Worm (Caenorhabditis elegans) whole organism, L2 larva: Measurements from ENCODE around the gene drd-1.

ENCODE experiments used
- C34F6.9 ChIP-seq: fragments of 150-350 bp; optimal IDR thresholded peaks from 2 replicates; lab custom pipeline; 2014; ENCODE audit warnings: missing biosample characterization, missing genetic modification characterization
- F13H6.1 ChIP-seq: sonication (generic microtip); optimal IDR thresholded peaks from 2 replicates; lab custom pipeline; 2016; ENCODE audit warnings: missing genetic modification characterization, missing compliant biosample characterization
- R02D3.7 ChIP-seq: fragments of 150-350 bp; optimal IDR thresholded peaks from 2 replicates; lab custom pipeline; 2014; ENCODE audit warnings: missing biosample characterization, missing genetic modification characterization
- Y55F3AM.14 ChIP-seq: fragments of 200-800 bp; sonication (Bioruptor generic); optimal IDR thresholded peaks from 2 replicates; lab custom pipeline; 2018; ENCODE audit warnings: mild to moderate bottlenecking, missing genetic modification characterization, missing compliant biosample characterization
- ZK546.5 ChIP-seq: sonication (generic microtip); optimal IDR thresholded peaks from 2 replicates; lab custom pipeline; 2017; ENCODE audit warnings: missing biosample characterization, missing genetic modification characterization
- alr-1 ChIP-seq: fragments of 150-350 bp; optimal IDR thresholded peaks from 2 replicates; lab custom pipeline; 2014; ENCODE audit warnings: missing biosample characterization, missing genetic modification characterization
- aly-2 ChIP-seq: fragments of 150-350 bp; optimal IDR thresholded peaks from 2 replicates; lab custom pipeline; 2014; ENCODE audit warnings: missing biosample characterization, missing genetic modification characterization
- ama-1 ChIP-seq: fragments of 150-350 bp; optimal IDR thresholded peaks from 2 replicates; lab custom pipeline; 2018; ENCODE audit warnings: inconsistent platforms
- ceh-16 ChIP-seq: fragments of 150-350 bp; optimal IDR thresholded peaks from 2 replicates; lab custom pipeline; 2014; ENCODE audit warnings: missing biosample characterization, missing genetic modification characterization
- ceh-82 ChIP-seq: fragments of 150-350 bp; optimal IDR thresholded peaks from 2 replicates; lab custom pipeline; 2014; ENCODE audit warnings: missing biosample characterization, missing genetic modification characterization
- crh-2 ChIP-seq: sonication (generic microtip); optimal IDR thresholded peaks from 2 replicates; lab custom pipeline; 2017; ENCODE audit warnings: missing biosample characterization, missing genetic modification characterization
- dmd-4 ChIP-seq: sonication (generic microtip); optimal IDR thresholded peaks from 2 replicates; lab custom pipeline; 2017; ENCODE audit warnings: missing biosample characterization, missing genetic modification characterization
- elt-1 ChIP-seq: fragments of 150-350 bp; optimal IDR thresholded peaks from 2 replicates; lab custom pipeline; 2014; ENCODE audit warnings: missing biosample characterization, missing genetic modification characterization
- elt-3 ChIP-seq: sonication (generic microtip); optimal IDR thresholded peaks from 2 replicates; lab custom pipeline; 2017; ENCODE audit warnings: missing biosample characterization, missing genetic modification characterization
- fos-1 ChIP-seq: fragments of 150-350 bp; optimal IDR thresholded peaks from 2 replicates; lab custom pipeline; 2014; ENCODE audit warnings: missing biosample characterization, missing genetic modification characterization
- gmeb-1 ChIP-seq: fragments of 150-350 bp; optimal IDR thresholded peaks from 2 replicates; lab custom pipeline; 2014; ENCODE audit warnings: missing biosample characterization, missing genetic modification characterization
- lin-11 ChIP-seq: fragments of 150-350 bp; sonication (generic microtip); optimal IDR thresholded peaks from 2 replicates; lab custom pipeline; 2014; ENCODE audit warnings: missing biosample characterization, missing genetic modification characterization, inconsistent platforms, mixed read lengths
- lsy-2 ChIP-seq, 2 experiments: fragments of 150-350 bp in 1 of 2; sonication (generic microtip) in 1 of 2; optimal IDR thresholded peaks; 2 replicates each; lab custom pipeline; 2014 to 2017; ENCODE audit warnings: missing biosample characterization in 2 of 2, missing genetic modification characterization in 2 of 2
- mdl-1 ChIP-seq, 2 experiments: fragments of 150-350 bp in 1 of 2; sonication (generic microtip) in 1 of 2; optimal IDR thresholded peaks; 2 replicates each; lab custom pipeline; 2017; ENCODE audit warnings: missing biosample characterization in 2 of 2, missing genetic modification characterization in 2 of 2
- nhr-10 ChIP-seq: sonication (generic microtip); optimal IDR thresholded peaks from 2 replicates; lab custom pipeline; 2017; ENCODE audit warnings: missing biosample characterization, missing genetic modification characterization
- nhr-11 ChIP-seq: fragments of 150-350 bp; optimal IDR thresholded peaks from 2 replicates; lab custom pipeline; 2014; ENCODE audit warnings: missing biosample characterization, missing genetic modification characterization
- nhr-12 ChIP-seq: fragments of 150-350 bp; optimal IDR thresholded peaks from 2 replicates; lab custom pipeline; 2014; ENCODE audit warnings: missing biosample characterization, missing genetic modification characterization
- nhr-129 ChIP-seq: fragments of 150-350 bp; optimal IDR thresholded peaks from 2 replicates; lab custom pipeline; 2014; ENCODE audit warnings: missing biosample characterization, missing genetic modification characterization
- nhr-21 ChIP-seq: fragments of 150-350 bp; optimal IDR thresholded peaks from 2 replicates; lab custom pipeline; 2014; ENCODE audit warnings: missing biosample characterization, missing genetic modification characterization
- nhr-23 ChIP-seq: fragments of 150-350 bp; optimal IDR thresholded peaks from 2 replicates; lab custom pipeline; 2014; ENCODE audit warnings: missing biosample characterization, missing genetic modification reagents, missing genetic modification characterization
- nhr-237 ChIP-seq: fragments of 150-350 bp; optimal IDR thresholded peaks from 2 replicates; lab custom pipeline; 2014; ENCODE audit warnings: missing biosample characterization, missing genetic modification characterization
- nhr-25 ChIP-seq: fragments of 150-350 bp; sonication (generic microtip); optimal IDR thresholded peaks from 3 replicates; lab custom pipeline; 2014; ENCODE audit warnings: missing biosample characterization, missing genetic modification characterization
- nhr-6 ChIP-seq: fragments of 150-350 bp; optimal IDR thresholded peaks from 2 replicates; lab custom pipeline; 2014; ENCODE audit warnings: missing biosample characterization, missing genetic modification characterization
- peb-1 ChIP-seq: fragments of 150-350 bp; optimal IDR thresholded peaks from 2 replicates; lab custom pipeline; 2014; ENCODE audit warnings: missing biosample characterization, missing genetic modification characterization
- skn-1 ChIP-seq: sonication (generic microtip); optimal IDR thresholded peaks from 2 replicates; lab custom pipeline; 2017; ENCODE audit warnings: missing biosample characterization, missing genetic modification characterization
- sma-3 ChIP-seq: sonication (generic microtip); optimal IDR thresholded peaks from 2 replicates; lab custom pipeline; 2016; ENCODE audit warnings: missing genetic modification reagents, missing genetic modification characterization, missing compliant biosample characterization
- sma-9 ChIP-seq, 2 experiments: fragments of 150-350 bp in 1 of 2; sonication (generic microtip) in 1 of 2; optimal IDR thresholded peaks; 2 replicates each; lab custom pipeline; 2014 to 2016; ENCODE audit warnings: missing genetic modification characterization in 2 of 2, mild to moderate bottlenecking in 1 of 2, missing biosample characterization in 1 of 2, missing compliant biosample characterization in 1 of 2, missing genetic modification reagents in 1 of 2, moderate library complexity in 1 of 2
- snpc-4 ChIP-seq: fragments of 150-350 bp; optimal IDR thresholded peaks from 2 replicates; lab custom pipeline; 2014; ENCODE audit warnings: missing biosample characterization, missing genetic modification characterization
- ztf-11 ChIP-seq: sonication (generic microtip); optimal IDR thresholded peaks from 2 replicates; lab custom pipeline; 2017; ENCODE audit warnings: missing biosample characterization, missing genetic modification characterization

drd-1 gene

DNA sequence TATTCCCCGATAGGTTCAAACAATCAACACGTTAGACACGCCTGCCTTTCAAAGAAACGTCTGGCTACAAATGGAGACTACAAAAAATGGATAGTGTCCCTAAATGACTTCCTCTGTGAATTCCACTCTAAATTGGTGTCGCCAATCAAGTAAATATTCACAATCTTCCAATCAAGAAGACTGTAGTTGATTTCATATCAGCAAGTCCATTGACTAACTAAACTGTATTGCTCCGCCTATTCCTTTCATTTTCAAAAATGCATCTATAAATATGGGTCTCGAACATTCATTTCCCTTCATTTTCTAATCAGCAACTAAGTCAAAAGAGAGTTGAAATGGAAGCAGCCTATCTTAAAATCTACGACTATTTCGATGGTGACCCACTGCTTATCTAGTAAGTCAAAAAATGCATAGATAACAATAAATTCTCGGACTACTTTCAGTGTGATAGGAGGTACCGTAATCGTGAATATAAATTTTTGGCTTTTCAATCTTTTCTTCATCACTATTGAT, at the start of gene drd-1:
Gene drd-1 (plus strand): TSS at position 51 of the 513 bp plus-strand sequence.
- peak; percentile 22 for TF ChIP-seq skn-1
- TF ChIP-seq sma-9 (GFP tag; optimal IDR thresholded peaks at IDR 0.05; lab: Kevin White, UChicago): peak; percentile 69
- no peak for TF ChIP-seq sma-9 (tag; optimal IDR thresholded peaks at IDR 0.05; lab: Kevin White, UChicago)
- TF ChIP-seq fos-1 (tag; lab: Kevin White, UChicago): peak; percentile 91
- no peak for TF ChIP-seq snpc-4 (tag; lab: Kevin White, UChicago)
- no peak for TF ChIP-seq gmeb-1 (tag; lab: Kevin White, UChicago)
- TF ChIP-seq crh-2 (tag; lab: Kevin White, UChicago): peak; percentile 23

DNA sequence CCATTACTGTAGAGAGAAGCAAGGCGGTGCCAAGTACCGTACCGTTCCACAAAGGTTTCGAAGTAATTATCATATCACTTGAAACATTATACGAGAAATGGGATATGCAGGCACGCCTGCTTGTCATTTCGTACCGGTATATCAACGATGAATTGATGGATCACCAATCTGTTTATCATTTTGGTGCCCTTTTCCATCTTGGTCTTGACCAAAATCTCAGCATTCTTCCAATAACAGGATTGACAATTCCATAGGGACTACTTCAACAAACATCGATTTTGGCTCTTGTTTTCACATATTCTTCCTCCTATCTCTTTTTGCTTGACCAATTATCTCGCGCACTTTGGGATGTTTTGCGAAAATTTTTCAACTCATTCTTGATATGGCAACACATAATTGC, 48.7 kb upstream of the drd-1 start:
- no peak for TF ChIP-seq skn-1
- TF ChIP-seq, all 48 proteins: peak for 0

DNA sequence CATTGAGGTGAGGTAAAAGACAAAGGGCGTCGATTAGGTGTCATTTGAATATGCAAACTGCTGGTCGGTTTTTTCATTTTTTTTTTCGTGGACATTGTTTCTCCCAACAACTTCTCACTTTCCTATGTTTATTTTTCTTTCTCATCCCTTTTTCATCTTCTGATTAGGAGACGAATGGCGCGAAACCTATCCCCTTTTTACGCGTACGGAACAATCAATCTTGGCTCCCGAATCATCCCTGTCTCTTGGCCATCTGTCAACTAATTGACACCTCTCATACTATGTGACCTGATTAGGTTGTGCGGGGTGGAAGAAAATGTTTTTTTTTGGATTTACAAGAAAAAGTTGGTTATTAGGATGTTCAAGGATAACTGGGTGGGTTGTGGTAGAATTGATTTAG, 43.0 kb upstream of the drd-1 start:
- TF ChIP-seq aly-2 (no peak), nhr-237 (tag; lab: Kevin White, UChicago) (no peak), ztf-11 (tag; lab: Kevin White, UChicago) (no peak), nhr-23 (tag; lab: Kevin White, UChicago) (no peak), mdl-1 (tag; optimal IDR thresholded peaks at IDR 0.05; lab: Kevin White, UChicago) (no peak), nhr-11 (tag; lab: Kevin White, UChicago) (no peak), fos-1 (tag; lab: Kevin White, UChicago) (no peak), ceh-16 (tag; lab: Kevin White, UChicago) (no peak)

DNA sequence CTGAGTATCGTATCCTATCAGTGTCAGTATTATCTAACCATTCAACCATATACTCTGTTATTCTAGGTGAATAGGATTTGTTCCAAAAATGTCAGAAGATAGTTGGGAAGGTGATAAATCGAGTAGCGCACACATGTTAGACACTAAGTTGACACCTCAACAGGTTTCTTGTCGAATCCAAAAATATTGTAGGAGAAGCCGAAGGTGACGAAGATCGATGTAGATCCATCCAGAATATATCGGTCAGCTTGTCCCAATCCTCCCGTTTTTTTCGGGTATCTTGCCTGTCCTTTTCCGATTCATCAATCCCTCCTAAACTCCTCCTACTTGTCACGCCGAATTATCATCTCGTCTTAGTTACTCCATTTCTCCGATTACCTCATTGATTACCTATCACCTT, 42.2 kb upstream of the drd-1 start:
- TF ChIP-seq nhr-21 (tag; lab: Kevin White, UChicago): peak; percentile 50
- TF ChIP-seq nhr-129: no peak

DNA sequence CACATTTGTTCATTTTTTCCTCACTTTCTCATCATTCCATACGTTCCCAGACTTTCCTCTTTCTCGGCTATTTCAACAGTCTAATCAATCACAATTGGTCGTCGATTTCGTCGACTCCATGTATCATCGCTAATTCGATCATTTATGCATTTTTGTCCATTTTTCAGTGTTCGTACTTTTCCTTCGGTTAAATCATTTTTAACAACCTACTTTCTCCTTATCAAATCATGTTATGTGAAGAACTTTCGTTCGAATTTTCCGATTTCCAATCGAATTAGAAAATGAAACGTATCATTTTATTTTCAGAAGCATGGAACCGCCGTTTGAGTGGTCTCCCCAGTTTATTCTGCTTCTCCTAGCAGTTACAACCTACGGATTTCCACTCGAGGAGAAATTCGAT, 41.5 kb upstream of the drd-1 start, which contains the start of gene eff-1:
Gene eff-1 (plus strand): TSS at position 301 of the 400 bp plus-strand sequence.
- TF ChIP-seq nhr-129: no peak
- TF ChIP-seq nhr-6: no peak
- no peak for TF ChIP-seq ama-1
- no peak for TF ChIP-seq snpc-4 (tag; lab: Kevin White, UChicago)
- no peak for TF ChIP-seq lin-11 (tag; lab: Kevin White, UChicago)
- no peak for TF ChIP-seq ZK546.5
- no peak for TF ChIP-seq R02D3.7 (tag; lab: Kevin White, UChicago)
- no peak for TF ChIP-seq dmd-4
- TF ChIP-seq elt-1 (tag; lab: Kevin White, UChicago): no peak
- no peak for TF ChIP-seq nhr-21 (tag; lab: Kevin White, UChicago)
- TF ChIP-seq alr-1 (tag; lab: Kevin White, UChicago): no peak
- TF ChIP-seq lsy-2 (tag; optimal IDR thresholded peaks at IDR 0.05; lab: Kevin White, UChicago): no peak
- TF ChIP-seq ceh-82: no peak
- TF ChIP-seq nhr-12 (tag; lab: Kevin White, UChicago): no peak
- TF ChIP-seq nhr-237 (tag; lab: Kevin White, UChicago): no peak
- no peak for TF ChIP-seq fos-1 (tag; lab: Kevin White, UChicago)
- no peak for TF ChIP-seq Y55F3AM.14 (GFP tag; lab: Kevin White, UChicago)
- TF ChIP-seq C34F6.9 (tag; lab: Kevin White, UChicago): no peak
- TF ChIP-seq sma-3 (GFP tag; lab: Kevin White, UChicago): no peak

DNA sequence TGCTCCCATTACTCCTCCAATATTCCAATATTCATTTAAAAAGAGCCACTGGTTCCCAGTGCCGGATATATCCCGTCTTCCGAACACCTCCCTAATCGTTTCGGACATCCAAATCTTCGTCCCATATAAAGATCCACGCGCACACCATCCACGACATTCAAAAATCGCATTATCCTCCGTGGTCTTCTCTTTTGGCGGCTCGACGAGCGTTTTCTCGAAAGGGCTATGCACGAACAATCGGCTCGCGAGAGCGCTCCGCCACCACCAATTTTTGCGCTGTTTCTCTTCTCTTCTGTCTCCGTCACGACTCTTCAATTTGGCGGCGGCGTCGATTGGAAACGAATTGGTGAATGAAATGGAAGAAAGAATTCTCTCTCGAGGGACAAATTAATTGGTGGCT, 34.6 kb upstream of the drd-1 start:
- no peak for TF ChIP-seq F13H6.1 (tag; lab: Kevin White, UChicago)
- no peak for TF ChIP-seq peb-1 (tag; lab: Kevin White, UChicago)
- no peak for TF ChIP-seq nhr-25 (tag; lab: Kevin White, UChicago)
- TF ChIP-seq elt-1 (tag; lab: Kevin White, UChicago): no peak
- no peak for TF ChIP-seq nhr-129
- no peak for TF ChIP-seq elt-3
- no peak for TF ChIP-seq alr-1 (tag; lab: Kevin White, UChicago)
- no peak for TF ChIP-seq lin-11 (tag; lab: Kevin White, UChicago)
- TF ChIP-seq nhr-237 (tag; lab: Kevin White, UChicago): no peak
- TF ChIP-seq fos-1 (tag; lab: Kevin White, UChicago): no peak
- no peak for TF ChIP-seq dmd-4
- no peak for TF ChIP-seq nhr-23 (tag; lab: Kevin White, UChicago)
- TF ChIP-seq sma-3 (GFP tag; lab: Kevin White, UChicago): no peak
- TF ChIP-seq nhr-10 (tag; lab: Kevin White, UChicago): no peak
- no peak for TF ChIP-seq ceh-82
